Worm (Caenorhabditis elegans): ENCODE measurements around the gene F47B7.5.

ce11 chrX:3787431-3788076 lies 18.9 kb upstream of the F47B7.5 start, which contains the start of gene pmpl-1:
- TF ChIP-seq mec-3 (tag; optimal IDR thresholded peaks at IDR 0.05; ENCODE audit: borderline replicate concordance) (no peak), lin-11 (tag; optimal IDR thresholded peaks at IDR 0.05) (no peak), sox-2 (GFP tag; IDR thresholded peaks at IDR 0.05) (no peak), nhr-11 (tag; optimal IDR thresholded peaks at IDR 0.05) (no peak), elt-2 (tag; optimal IDR thresholded peaks at IDR 0.05) (no peak), pha-4 (tag; optimal IDR thresholded peaks at IDR 0.05) (no peak), C38D4.7 (GFP tag; optimal IDR thresholded peaks at IDR 0.05) (no peak)

Data from whole organism, late embryonic.